Fruit fly (Drosophila melanogaster) whole organism, prepupa: ENCODE measurements around the gene PGRP-SA.
"Not testable (repeated sequence)": the region's sequence is repeated elsewhere in the genome, so short reads cannot be mapped to it uniquely, and the experiment has no call there.

Source experiments
- Blimp-1 ChIP-seq: fragments of 200-800 bp; sonication (Bioruptor generic); optimal IDR thresholded peaks from 3 replicates; lab custom pipeline; 2017; ENCODE audit warnings: missing biosample characterization, missing genetic modification characterization, mild to moderate bottlenecking, moderate library complexity, missing genetic modification reagents
- CG10631 ChIP-seq: fragments of 200-800 bp; sonication (Bioruptor generic); optimal IDR thresholded peaks from 2 replicates; lab custom pipeline; 2016; ENCODE audit warnings: missing biosample characterization, missing genetic modification characterization
- CG11294 ChIP-seq: fragments of 200-800 bp; sonication (Bioruptor generic); IDR thresholded peaks from 2 replicates; pipeline ENCODE4 v1.3.6; 2022; ENCODE audit warnings: missing biosample characterization, missing genetic modification characterization
- CG11762 ChIP-seq: fragments of 200-800 bp; sonication (Bioruptor generic); optimal IDR thresholded peaks from 3 replicates; lab custom pipeline; 2016; ENCODE audit warnings: missing biosample characterization, missing genetic modification characterization; ENCODE audit not compliant: insufficient read depth
- CG11902 ChIP-seq: fragments of 200-800 bp; sonication (Bioruptor generic); optimal IDR thresholded peaks from 3 replicates; lab custom pipeline; 2016; ENCODE audit warnings: missing biosample characterization, missing genetic modification characterization
- CG15336 ChIP-seq: fragments of 200-800 bp; sonication (Bioruptor generic); IDR thresholded peaks from 2 replicates; pipeline ENCODE4 v1.3.6; 2022; ENCODE audit warnings: missing biosample characterization, missing genetic modification characterization
- CG16779 ChIP-seq: fragments of 200-800 bp; sonication (Bioruptor generic); optimal IDR thresholded peaks from 3 replicates; lab custom pipeline; 2017; ENCODE audit warnings: missing biosample characterization, mild to moderate bottlenecking, missing genetic modification characterization
- CG31627 ChIP-seq: fragments of 200-800 bp; sonication (Bioruptor generic); optimal IDR thresholded peaks from 3 replicates; lab custom pipeline; 2016; ENCODE audit warnings: missing biosample characterization, missing genetic modification characterization
- CG32006 ChIP-seq: fragments of 200-800 bp; sonication (Bioruptor generic); optimal IDR thresholded peaks from 3 replicates; lab custom pipeline; 2017; ENCODE audit warnings: missing biosample characterization, mild to moderate bottlenecking, missing genetic modification characterization
- CG3919 ChIP-seq: fragments of 200-800 bp; sonication (Bioruptor generic); optimal IDR thresholded peaks from 3 replicates; lab custom pipeline; 2016; ENCODE audit warnings: missing biosample characterization, missing genetic modification characterization
- CG4318 ChIP-seq: fragments of 200-800 bp; sonication (Bioruptor generic); optimal IDR thresholded peaks from 3 replicates; lab custom pipeline; 2017; ENCODE audit warnings: missing biosample characterization, mild to moderate bottlenecking, missing genetic modification characterization
- CG6276 ChIP-seq: fragments of 200-800 bp; sonication (Bioruptor generic); optimal IDR thresholded peaks from 2 replicates; lab custom pipeline; 2017; ENCODE audit warnings: missing biosample characterization, mild to moderate bottlenecking, missing genetic modification characterization
- CG6792 ChIP-seq: fragments of 200-800 bp; sonication (Bioruptor generic); optimal IDR thresholded peaks from 3 replicates; lab custom pipeline; 2016; ENCODE audit warnings: missing biosample characterization, missing genetic modification characterization
- CG6854 ChIP-seq: fragments of 200-800 bp; sonication (Bioruptor generic); optimal IDR thresholded peaks from 2 replicates; lab custom pipeline; 2017; ENCODE audit warnings: missing biosample characterization, mild to moderate bottlenecking, missing genetic modification characterization
- CG7368 ChIP-seq: fragments of 200-800 bp; sonication (Bioruptor generic); optimal IDR thresholded peaks from 3 replicates; lab custom pipeline; 2016; ENCODE audit warnings: missing biosample characterization, missing genetic modification characterization
- CG8119 ChIP-seq: fragments of 200-800 bp; sonication (Bioruptor generic); IDR thresholded peaks from 3 replicates; pipeline ENCODE4 v1.3.6; 2022; ENCODE audit warnings: missing biosample characterization, missing genetic modification characterization
- CG8319 ChIP-seq: fragments of 200-800 bp; sonication (Bioruptor generic); optimal IDR thresholded peaks from 3 replicates; lab custom pipeline; 2016; ENCODE audit warnings: missing biosample characterization, missing genetic modification characterization
- CG8632 ChIP-seq: fragments of 200-800 bp; sonication (Bioruptor generic); optimal IDR thresholded peaks from 3 replicates; lab custom pipeline; 2016; ENCODE audit warnings: missing biosample characterization, missing genetic modification characterization
- CG9139 ChIP-seq: fragments of 200-800 bp; sonication (Bioruptor generic); optimal IDR thresholded peaks from 3 replicates; lab custom pipeline; 2017; ENCODE audit warnings: missing biosample characterization, mild to moderate bottlenecking, missing genetic modification characterization
- Eip75B ChIP-seq: fragments of 200-800 bp; sonication (Bioruptor generic); optimal IDR thresholded peaks from 3 replicates; lab custom pipeline; 2016; ENCODE audit warnings: missing biosample characterization, missing genetic modification characterization
- Eip78C ChIP-seq: fragments of 200-800 bp; sonication (Bioruptor generic); peaks from one replicate; lab custom pipeline; 2016; ENCODE audit warnings: missing biosample characterization, missing genetic modification characterization
- Eip93F ChIP-seq: fragments of 200-800 bp; sonication (Bioruptor generic); optimal IDR thresholded peaks from 2 replicates; lab custom pipeline; 2016; ENCODE audit warnings: missing biosample characterization, mild to moderate bottlenecking, missing genetic modification characterization
- Ets21C ChIP-seq: fragments of 200-800 bp; sonication (Bioruptor generic); optimal IDR thresholded peaks from 3 replicates; lab custom pipeline; 2016; ENCODE audit warnings: missing biosample characterization, missing genetic modification characterization
- Ets96B ChIP-seq: fragments of 200-800 bp; optimal IDR thresholded peaks from 2 replicates; lab custom pipeline; 2019; ENCODE audit warnings: missing biosample characterization, mild to moderate bottlenecking, missing genetic modification characterization, moderate library complexity
- Hr38 ChIP-seq: sonication (Bioruptor generic); optimal IDR thresholded peaks from 2 replicates; lab custom pipeline; 2016; ENCODE audit warnings: missing biosample characterization, missing genetic modification characterization
- Hr4 ChIP-seq: fragments of 200-800 bp; sonication (Bioruptor generic); optimal IDR thresholded peaks from 3 replicates; lab custom pipeline; 2016; ENCODE audit warnings: missing biosample characterization, missing genetic modification characterization
- Lpt ChIP-seq: fragments of 200-800 bp; sonication (Bioruptor generic); optimal IDR thresholded peaks from 3 replicates; lab custom pipeline; 2016; ENCODE audit warnings: missing biosample characterization, missing genetic modification characterization
- Met ChIP-seq: fragments of 200-800 bp; sonication (Bioruptor generic); optimal IDR thresholded peaks from 3 replicates; lab custom pipeline; 2016; ENCODE audit warnings: missing biosample characterization, missing genetic modification characterization
- OdsH ChIP-seq: fragments of 200-800 bp; sonication (Bioruptor generic); optimal IDR thresholded peaks from 3 replicates; lab custom pipeline; 2016; ENCODE audit warnings: missing biosample characterization, missing genetic modification characterization
- Smox ChIP-seq: fragments of 200-800 bp; sonication (Bioruptor generic); optimal IDR thresholded peaks from 3 replicates; lab custom pipeline; 2016; ENCODE audit warnings: missing biosample characterization, missing genetic modification characterization
- Sox102F ChIP-seq: fragments of 200-800 bp; sonication (Bioruptor generic); optimal IDR thresholded peaks from 2 replicates; lab custom pipeline; 2016; ENCODE audit warnings: missing biosample characterization, mild to moderate bottlenecking, missing genetic modification characterization
- Sox14 ChIP-seq: fragments of 200-800 bp; sonication (Bioruptor generic); optimal IDR thresholded peaks from 3 replicates; lab custom pipeline; 2016; ENCODE audit warnings: missing biosample characterization, missing genetic modification characterization
- Sox15 ChIP-seq: fragments of 200-800 bp; sonication (Bioruptor generic); optimal IDR thresholded peaks from 3 replicates; lab custom pipeline; 2016; ENCODE audit warnings: missing biosample characterization, missing genetic modification characterization
- achi ChIP-seq: fragments of 200-800 bp; sonication (Bioruptor generic); optimal IDR thresholded peaks from 3 replicates; lab custom pipeline; 2016; ENCODE audit warnings: missing biosample characterization, missing genetic modification characterization
- acj6 ChIP-seq: fragments of 200-800 bp; sonication (Bioruptor generic); optimal IDR thresholded peaks from 3 replicates; lab custom pipeline; 2016; ENCODE audit warnings: missing biosample characterization, missing genetic modification characterization
- cyc ChIP-seq: fragments of 200-800 bp; sonication (Bioruptor generic); optimal IDR thresholded peaks from 3 replicates; lab custom pipeline; 2016; ENCODE audit warnings: missing biosample characterization, missing genetic modification characterization
- dac ChIP-seq: fragments of 200-800 bp; sonication (Bioruptor generic); optimal IDR thresholded peaks from 2 replicates; lab custom pipeline; 2017; ENCODE audit warnings: missing biosample characterization, mild to moderate bottlenecking, missing genetic modification characterization
- dsx ChIP-seq: fragments of 200-800 bp; optimal IDR thresholded peaks from 3 replicates; lab custom pipeline; 2019; ENCODE audit warnings: missing biosample characterization, mild to moderate bottlenecking, missing genetic modification characterization, moderate library complexity; ENCODE audit not compliant: poor library complexity, severe bottlenecking
- eg ChIP-seq: fragments of 200-800 bp; sonication (Bioruptor generic); IDR thresholded peaks from 3 replicates; pipeline ENCODE4 v1.3.6; 2022; ENCODE audit warnings: missing biosample characterization, missing genetic modification characterization
- esn ChIP-seq: fragments of 200-800 bp; sonication (Bioruptor generic); optimal IDR thresholded peaks from 2 replicates; lab custom pipeline; 2016; ENCODE audit warnings: missing biosample characterization, mild to moderate bottlenecking, missing genetic modification characterization, moderate library complexity
- fd85E ChIP-seq: fragments of 200-800 bp; sonication (Bioruptor generic); optimal IDR thresholded peaks from 3 replicates; lab custom pipeline; 2016; ENCODE audit warnings: missing biosample characterization, missing genetic modification characterization
- fkh ChIP-seq: fragments of 200-800 bp; sonication (Bioruptor generic); optimal IDR thresholded peaks from 3 replicates; lab custom pipeline; 2017; ENCODE audit warnings: missing biosample characterization, mild to moderate bottlenecking, missing genetic modification characterization, moderate library complexity
- net ChIP-seq: fragments of 200-800 bp; sonication (Bioruptor generic); optimal IDR thresholded peaks from 3 replicates; lab custom pipeline; 2016; ENCODE audit warnings: missing biosample characterization, missing genetic modification characterization
- pdm3 ChIP-seq: fragments of 200-800 bp; sonication (Bioruptor generic); optimal IDR thresholded peaks from 3 replicates; lab custom pipeline; 2016; ENCODE audit warnings: missing biosample characterization, missing genetic modification characterization
- spab ChIP-seq: fragments of 200-800 bp; sonication (Bioruptor generic); optimal IDR thresholded peaks from 2 replicates; lab custom pipeline; 2017; ENCODE audit warnings: missing biosample characterization, mild to moderate bottlenecking, missing genetic modification characterization, missing genetic modification reagents
- ss ChIP-seq, 2 experiments: fragments of 200-800 bp; sonication (Bioruptor generic); optimal IDR thresholded peaks; 2 replicates in 1 of 2; 3 replicates in 1 of 2; lab custom pipeline; 2017 to 2018; ENCODE audit warnings: mild to moderate bottlenecking in 2 of 2, missing biosample characterization in 2 of 2, missing genetic modification characterization in 2 of 2, moderate library complexity in 1 of 2
- svp ChIP-seq: fragments of 200-800 bp; sonication (Bioruptor generic); peaks from one replicate; lab custom pipeline; 2016; ENCODE audit warnings: missing biosample characterization, missing genetic modification characterization
- topi ChIP-seq: fragments of 200-800 bp; sonication (Bioruptor generic); optimal IDR thresholded peaks from 3 replicates; lab custom pipeline; 2016; ENCODE audit warnings: missing biosample characterization, missing genetic modification characterization
- vri ChIP-seq: fragments of 200-800 bp; sonication (Bioruptor generic); optimal IDR thresholded peaks from 3 replicates; lab custom pipeline; 2016; ENCODE audit warnings: missing biosample characterization, mild to moderate bottlenecking, missing genetic modification characterization

PGRP-SA gene

DNA sequence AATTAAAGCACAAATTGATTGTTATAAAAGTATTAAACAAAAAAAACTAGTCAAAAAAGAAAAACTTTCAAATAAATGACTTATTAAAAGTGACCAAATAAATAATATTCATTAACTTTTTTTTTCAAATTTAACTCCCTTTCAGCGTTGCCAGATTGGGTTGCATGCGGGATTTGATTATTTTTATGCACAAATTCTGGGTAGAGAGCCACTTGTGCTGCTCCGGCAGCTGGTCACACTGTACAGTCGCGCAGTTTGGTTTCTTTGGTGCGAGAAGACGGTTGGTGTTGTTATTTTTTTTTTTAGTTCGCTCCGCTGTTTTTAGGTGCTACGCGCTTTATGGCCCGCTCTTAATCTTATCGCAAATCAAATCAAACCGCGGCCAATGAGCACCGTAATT, 38.1 kb downstream of the PGRP-SA start, which contains the start of gene rho-4:
TSS of gene rho-4 (plus strand) at position 250 of the 400 bp plus-strand sequence.
- not testable (repeated sequence) for TF ChIP-seq CG8632 (GFP tag; lab: Kevin White, UChicago); CG9139; Hr38 (GFP tag; lab: Kevin White, UChicago)

DNA sequence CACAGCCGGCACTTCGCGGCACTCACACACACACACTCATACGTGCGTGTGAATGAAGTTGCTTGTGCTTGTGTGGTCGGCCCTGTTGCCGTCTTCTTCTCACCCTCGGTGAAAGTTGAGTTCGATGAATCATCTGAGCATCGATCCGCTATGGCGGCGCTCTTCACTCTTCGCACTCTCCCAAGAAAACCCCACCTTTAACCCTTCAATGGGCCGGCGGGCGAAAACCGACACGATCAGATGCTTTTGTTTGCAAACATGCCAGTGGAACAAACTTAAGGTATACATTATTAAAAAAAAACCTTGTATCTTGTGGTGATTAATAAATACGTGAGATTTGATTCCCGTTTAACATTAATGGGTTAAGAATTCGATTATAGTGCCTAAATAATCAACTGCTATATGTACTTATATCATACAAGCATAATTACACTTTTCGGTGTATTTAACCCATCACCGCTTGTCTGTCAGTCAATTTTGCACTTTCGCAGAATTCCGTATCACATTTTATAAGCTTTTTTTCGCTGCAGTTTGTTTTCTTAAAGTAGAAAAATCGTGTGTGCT, 39.4 kb downstream of the PGRP-SA start:
- no peak for TF ChIP-seq CG15336 (GFP tag; lab: Robert Waterston, UW)
- no peak for TF ChIP-seq Met
- no peak for TF ChIP-seq CG11294 (GFP tag; lab: Robert Waterston, UW)
- TF ChIP-seq Sox15 (GFP tag; lab: Kevin White, UChicago) = no peak
- no peak for TF ChIP-seq dac (GFP tag; lab: Kevin White, UChicago)
- peak; percentile 28 for TF ChIP-seq CG7368
- no peak for TF ChIP-seq CG8119 (GFP tag; lab: Robert Waterston, UW)
- peak; percentile 39 for TF ChIP-seq Blimp-1
- TF ChIP-seq CG4318 (GFP tag; lab: Kevin White, UChicago) = no peak
- peak; percentile 40 for TF ChIP-seq CG8632 (GFP tag; lab: Kevin White, UChicago)
- no peak for TF ChIP-seq CG16779 (tag; lab: Kevin White, UChicago)
- TF ChIP-seq pdm3 (GFP tag; lab: Kevin White, UChicago) = no peak
- TF ChIP-seq CG11762 = peak; percentile 32
- TF ChIP-seq Ets21C (GFP tag; lab: Kevin White, UChicago) = peak; percentile 22
- TF ChIP-seq OdsH (GFP tag; lab: Kevin White, UChicago) = no peak
- TF ChIP-seq Eip75B (GFP tag; lab: Kevin White, UChicago) = no peak
- TF ChIP-seq achi (GFP tag; lab: Kevin White, UChicago) = peak; percentile 32
- TF ChIP-seq CG31627 = peak; percentile 30
- no peak for TF ChIP-seq CG3919
- no peak for TF ChIP-seq fd85E
- peak; percentile 25 for TF ChIP-seq acj6 (GFP tag; lab: Kevin White, UChicago)
- no peak for TF ChIP-seq CG6276 (GFP tag; lab: Kevin White, UChicago)
- no peak for TF ChIP-seq vri (GFP tag; lab: Kevin White, UChicago)
- peak; percentile 18 for TF ChIP-seq Ets96B (tag; lab: Kevin White, UChicago)
- TF ChIP-seq topi (GFP tag; lab: Kevin White, UChicago) = peak; percentile 62
- TF ChIP-seq CG9139 = peak; percentile 3
- TF ChIP-seq CG11902 (GFP tag; lab: Kevin White, UChicago) = peak; percentile 7
- no peak for TF ChIP-seq Eip93F (GFP tag; lab: Kevin White, UChicago)
- peak; percentile 60 for TF ChIP-seq Sox14 (GFP tag; lab: Kevin White, UChicago)
- peak; percentile 33 for TF ChIP-seq Hr4 (GFP tag; lab: Kevin White, UChicago)
- no peak for TF ChIP-seq net (GFP tag; lab: Kevin White, UChicago)
- peak; percentile 52 for TF ChIP-seq cyc (GFP tag; lab: Kevin White, UChicago)
- peak; percentile 52 for TF ChIP-seq CG10631
- TF ChIP-seq CG6854 (GFP tag; lab: Kevin White, UChicago) = no peak
- no peak for TF ChIP-seq dsx (GFP tag; lab: Kevin White, UChicago)
- peak in 1 of 2 experiments; percentile 47 for TF ChIP-seq ss (GFP tag; optimal IDR thresholded peaks at IDR 0.05; lab: Kevin White, UChicago)
- TF ChIP-seq Sox102F (GFP tag; lab: Kevin White, UChicago) = no peak
- peak; percentile 91 for TF ChIP-seq Eip78C
- no peak for TF ChIP-seq CG32006 (GFP tag; lab: Kevin White, UChicago)
- TF ChIP-seq spab = no peak
- peak; percentile 90 for TF ChIP-seq svp (GFP tag; lab: Kevin White, UChicago)
- TF ChIP-seq CG8319 (GFP tag; lab: Kevin White, UChicago) = peak; percentile 6
- no peak for TF ChIP-seq fkh (GFP tag; lab: Kevin White, UChicago)
- TF ChIP-seq esn (GFP tag; lab: Kevin White, UChicago) = peak; percentile 70
- no peak for TF ChIP-seq Hr38 (GFP tag; lab: Kevin White, UChicago)
- TF ChIP-seq Smox (GFP tag; lab: Kevin White, UChicago) = no peak
- TF ChIP-seq eg (GFP tag; lab: Robert Waterston, UW) = peak; percentile 51; the same call in 2 of the 3 replicates
- TF ChIP-seq CG6792 = peak; percentile 31
- no peak for TF ChIP-seq Lpt (GFP tag; lab: Kevin White, UChicago)
